Fruit fly (Drosophila melanogaster): ENCODE results near the gene CG12877.

Gene CG12877

DNA sequence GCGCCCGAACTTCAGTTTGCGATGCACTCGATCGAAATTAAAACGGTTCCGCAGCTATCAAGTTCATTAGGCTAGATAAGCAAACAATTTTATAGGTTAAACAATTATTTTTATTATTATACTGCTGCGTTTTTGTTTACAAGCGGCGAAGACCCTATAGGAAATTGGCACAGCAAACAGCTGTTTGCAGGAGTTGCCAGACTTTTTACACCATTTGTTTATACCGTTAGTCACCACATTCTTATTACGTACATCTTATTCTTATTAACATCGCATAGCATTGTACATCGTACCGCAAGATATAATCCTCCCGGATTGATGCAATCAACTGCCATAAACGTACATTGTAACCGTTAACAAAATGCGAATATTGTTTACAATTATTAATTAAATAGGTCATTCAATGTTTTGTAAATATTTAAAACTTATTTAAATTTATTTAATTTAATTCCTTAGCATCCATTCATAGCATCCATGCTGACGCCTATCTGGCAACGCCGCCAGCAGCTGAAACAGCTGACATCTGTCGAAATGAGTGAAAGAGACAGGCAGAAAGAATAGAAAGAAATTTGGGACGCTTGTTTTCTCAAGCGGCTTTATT is at the start of gene CG12877, which contains the start of gene CROT:
Gene CG12877 (plus strand): TSS at position 520 of the 601 bp plus-strand sequence.
Gene CROT (minus strand): TSS at position 171 of the 601 bp plus-strand sequence.
- TF ChIP-seq EcR (GFP tag; optimal IDR thresholded peaks at IDR 0.05): no peak
- TF ChIP-seq CG8478 (optimal IDR thresholded peaks at IDR 0.05): no peak
- no peak for TF ChIP-seq psq (optimal IDR thresholded peaks at IDR 0.05)
- TF ChIP-seq usp (GFP tag; optimal IDR thresholded peaks at IDR 0.05): no peak
- no peak for TF ChIP-seq pan (optimal IDR thresholded peaks at IDR 0.05)
- no peak for TF ChIP-seq Dll (optimal IDR thresholded peaks at IDR 0.05)

- TF ChIP-seq Dll (optimal IDR thresholded peaks at IDR 0.05) (no peak), usp (GFP tag; optimal IDR thresholded peaks at IDR 0.05) (no peak), EcR (GFP tag; optimal IDR thresholded peaks at IDR 0.05) (no peak), psq (optimal IDR thresholded peaks at IDR 0.05) (no peak), pan (optimal IDR thresholded peaks at IDR 0.05) (no peak), CG8478 (optimal IDR thresholded peaks at IDR 0.05) (no peak)
Measured at dm6 chr3R:27660127-27660579, 46.7 kb upstream of the CG12877 start, which contains the start of gene Mlc1. Gene Mlc1 (minus strand): TSS chr3R:27660177.

- TF ChIP-seq pan (optimal IDR thresholded peaks at IDR 0.05) (no peak), usp (GFP tag; optimal IDR thresholded peaks at IDR 0.05) (no peak), EcR (GFP tag; optimal IDR thresholded peaks at IDR 0.05) (no peak), CG8478 (optimal IDR thresholded peaks at IDR 0.05) (no peak)
Measured at dm6 chr3R:27661389-27661788, 45.5 kb upstream of the CG12877 start.

DNA sequence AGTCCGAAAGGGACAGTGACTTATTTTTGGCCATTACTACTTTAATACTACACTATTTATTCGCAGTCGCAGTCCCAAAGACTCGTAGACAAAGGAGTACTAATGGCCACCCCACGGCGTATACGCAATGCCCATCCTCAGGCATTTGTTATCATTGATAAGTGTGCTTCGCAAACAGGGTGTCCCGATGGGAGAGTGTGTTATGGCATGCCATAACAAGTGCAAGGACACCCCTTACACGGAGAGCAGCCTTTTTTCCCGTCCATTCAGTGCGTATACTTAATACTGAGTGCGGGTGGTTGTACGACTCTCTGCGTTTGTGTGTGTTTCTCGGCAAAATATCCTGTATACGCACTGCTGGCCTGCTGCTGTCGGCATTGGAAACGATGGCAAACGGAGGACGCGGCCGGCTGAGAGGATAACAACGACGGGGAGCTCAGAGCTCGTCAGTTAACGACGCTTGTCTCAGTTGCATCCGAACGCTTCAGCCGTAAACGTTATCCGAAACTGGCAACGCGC is 44.9 kb upstream of the CG12877 start, which contains the start of gene unc80:
Gene unc80 (plus strand): TSS at position 469 of the 519 bp plus-strand sequence.
- TF ChIP-seq psq (optimal IDR thresholded peaks at IDR 0.05) (no peak), pan (optimal IDR thresholded peaks at IDR 0.05) (no peak), usp (GFP tag; optimal IDR thresholded peaks at IDR 0.05) (no peak), EcR (GFP tag; optimal IDR thresholded peaks at IDR 0.05) (no peak), CG8478 (optimal IDR thresholded peaks at IDR 0.05) (no peak), Dll (optimal IDR thresholded peaks at IDR 0.05) (no peak)

DNA sequence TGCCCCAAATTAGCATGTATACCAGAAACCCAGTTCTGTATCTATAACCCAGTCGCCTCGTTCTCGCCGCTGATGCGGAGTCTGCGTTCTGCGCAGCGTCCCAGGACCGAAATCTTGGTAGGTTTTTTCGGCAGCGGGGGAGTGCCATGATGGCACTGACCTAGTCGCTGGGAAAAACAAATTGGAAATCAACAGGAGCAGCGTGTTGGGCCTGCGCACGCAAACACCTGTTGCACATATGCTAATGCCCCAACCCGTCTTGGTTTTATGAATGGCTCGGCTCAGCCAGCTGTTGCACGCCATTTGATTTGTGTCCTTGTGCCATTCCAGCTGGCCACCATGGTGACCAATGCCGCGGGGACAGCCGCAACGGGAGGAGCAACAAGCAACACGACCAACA is 44.0 kb upstream of the CG12877 start:
- TF ChIP-seq pan (optimal IDR thresholded peaks at IDR 0.05) (no peak), usp (GFP tag; optimal IDR thresholded peaks at IDR 0.05) (no peak), EcR (GFP tag; optimal IDR thresholded peaks at IDR 0.05) (no peak), psq (optimal IDR thresholded peaks at IDR 0.05) (no peak), CG8478 (optimal IDR thresholded peaks at IDR 0.05) (no peak), Dll (optimal IDR thresholded peaks at IDR 0.05) (no peak)

- TF ChIP-seq CG8478 (optimal IDR thresholded peaks at IDR 0.05) (no peak), pan (optimal IDR thresholded peaks at IDR 0.05) (no peak), usp (GFP tag; optimal IDR thresholded peaks at IDR 0.05) (no peak), EcR (GFP tag; optimal IDR thresholded peaks at IDR 0.05) (no peak), Dll (optimal IDR thresholded peaks at IDR 0.05) (no peak), psq (optimal IDR thresholded peaks at IDR 0.05) (no peak)
Measured at dm6 chr3R:27677174-27677726, 29.6 kb upstream of the CG12877 start, which contains the start of gene Hsdl2. Gene Hsdl2 (plus strand): TSS chr3R:27677522.

- TF ChIP-seq usp (GFP tag; optimal IDR thresholded peaks at IDR 0.05) (no peak), EcR (GFP tag; optimal IDR thresholded peaks at IDR 0.05) (no peak), psq (optimal IDR thresholded peaks at IDR 0.05) (no peak)
Measured at dm6 chr3R:27679019-27679418, 27.9 kb upstream of the CG12877 start, which contains the start of gene CG12883. Gene CG12883 (plus strand): TSS chr3R:27679291.

dm6 chr3R:27679667-27680066 is 27.2 kb upstream of the CG12877 start:
- TF ChIP-seq CG8478 (optimal IDR thresholded peaks at IDR 0.05) (no peak), EcR (GFP tag; optimal IDR thresholded peaks at IDR 0.05) (no peak), pan (optimal IDR thresholded peaks at IDR 0.05) (no peak), usp (GFP tag; optimal IDR thresholded peaks at IDR 0.05) (no peak), psq (optimal IDR thresholded peaks at IDR 0.05) (no peak), Dll (optimal IDR thresholded peaks at IDR 0.05) (no peak)

dm6 chr3R:27681799-27682198 is 25.1 kb upstream of the CG12877 start, which contains the start of gene Sce:
Gene Sce (minus strand): TSS chr3R:27682029.
- no peak for TF ChIP-seq pan (optimal IDR thresholded peaks at IDR 0.05)
- no peak for TF ChIP-seq usp (GFP tag; optimal IDR thresholded peaks at IDR 0.05)
- TF ChIP-seq EcR (GFP tag; optimal IDR thresholded peaks at IDR 0.05): no peak
- no peak for TF ChIP-seq Dll (optimal IDR thresholded peaks at IDR 0.05)
- no peak for TF ChIP-seq CG8478 (optimal IDR thresholded peaks at IDR 0.05)
- no peak for TF ChIP-seq psq (optimal IDR thresholded peaks at IDR 0.05)

DNA sequence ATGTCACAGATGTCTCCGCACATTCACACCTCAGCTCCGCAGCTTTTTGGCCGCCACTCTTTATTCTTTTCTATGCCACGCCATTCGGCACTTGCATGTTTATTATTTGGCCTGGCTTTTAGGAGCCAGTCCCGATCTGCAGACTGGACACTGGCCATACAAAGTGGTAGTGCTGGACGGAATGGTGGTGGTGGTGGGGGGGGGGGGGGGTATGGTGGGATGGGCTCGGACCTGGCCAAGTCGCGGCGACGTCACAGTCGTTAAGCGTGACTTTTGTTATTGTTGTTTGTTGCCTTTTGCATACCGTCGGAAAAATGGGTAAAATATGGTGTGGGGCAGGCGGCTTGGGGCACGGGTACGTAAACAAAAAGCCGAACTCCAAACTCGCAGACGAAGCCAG is 21.8 kb upstream of the CG12877 start:
- no peak for TF ChIP-seq EcR (GFP tag; optimal IDR thresholded peaks at IDR 0.05)
- no peak for TF ChIP-seq Dll (optimal IDR thresholded peaks at IDR 0.05)
- no peak for TF ChIP-seq psq (optimal IDR thresholded peaks at IDR 0.05)
- no peak for TF ChIP-seq CG8478 (optimal IDR thresholded peaks at IDR 0.05)
- TF ChIP-seq pan (optimal IDR thresholded peaks at IDR 0.05): no peak
- no peak for TF ChIP-seq usp (GFP tag; optimal IDR thresholded peaks at IDR 0.05)

- TF ChIP-seq EcR (GFP tag; optimal IDR thresholded peaks at IDR 0.05) (no peak), usp (GFP tag; optimal IDR thresholded peaks at IDR 0.05) (no peak), Dll (optimal IDR thresholded peaks at IDR 0.05) (no peak), pan (optimal IDR thresholded peaks at IDR 0.05) (no peak), CG8478 (optimal IDR thresholded peaks at IDR 0.05) (no peak), psq (optimal IDR thresholded peaks at IDR 0.05) (no peak)
Measured at dm6 chr3R:27685539-27686012, 21.3 kb upstream of the CG12877 start, which contains the start of gene CG12880. Gene CG12880 (plus strand): TSS chr3R:27685962.

dm6 chr3R:27688034-27688433 is 18.9 kb upstream of the CG12877 start, which contains the start of gene CG31055:
Gene CG31055 (minus strand): TSS chr3R:27688134.
- TF ChIP-seq EcR (GFP tag; optimal IDR thresholded peaks at IDR 0.05): no peak
- TF ChIP-seq pan (optimal IDR thresholded peaks at IDR 0.05): no peak
- TF ChIP-seq Dll (optimal IDR thresholded peaks at IDR 0.05): no peak
- no peak for TF ChIP-seq CG8478 (optimal IDR thresholded peaks at IDR 0.05)
- TF ChIP-seq usp (GFP tag; optimal IDR thresholded peaks at IDR 0.05): no peak
- TF ChIP-seq psq (optimal IDR thresholded peaks at IDR 0.05): no peak
